Worm (Caenorhabditis elegans) whole organism, L3 larva: Measurements from ENCODE around the gene rod-1.

Source experiments
- ceh-28 ChIP-seq: fragments of 150-350 bp; optimal IDR thresholded peaks from 2 replicates; lab custom pipeline; 2014; ENCODE audit warnings: missing biosample characterization, missing genetic modification reagents, missing genetic modification characterization
- elt-1 ChIP-seq: fragments of 150-350 bp; optimal IDR thresholded peaks from 2 replicates; lab custom pipeline; 2014; ENCODE audit warnings: missing biosample characterization, missing genetic modification characterization
- nhr-67 ChIP-seq: fragments of 150-350 bp; optimal IDR thresholded peaks from 2 replicates; lab custom pipeline; 2014; ENCODE audit warnings: missing biosample characterization, missing genetic modification characterization
- ztf-4 ChIP-seq: fragments of 150-350 bp; optimal IDR thresholded peaks from 2 replicates; lab custom pipeline; 2014; ENCODE audit warnings: missing biosample characterization, missing genetic modification characterization

ce11 chrIV:7532360-7532759, 54.1 kb downstream of the rod-1 start, which contains the start of gene R05G6.1:
- no peak for TF ChIP-seq ztf-4 (tag; lab: Kevin White, UChicago)
- TF ChIP-seq ceh-28 (tag; lab: Kevin White, UChicago) = no peak
- TF ChIP-seq nhr-67 (tag; lab: Kevin White, UChicago) = no peak
- TF ChIP-seq elt-1 (tag; lab: Kevin White, UChicago) = no peak
